Fruit fly (Drosophila melanogaster) whole organism, embryonic: Measurements from ENCODE around the gene CG6511.
A peak's percentile ranks its signal among the peaks of the same experiment; 100 is the strongest.

ENCODE experiments used
- Awh ChIP-seq: fragments of 200-800 bp; sonication (Bioruptor generic); IDR thresholded peaks from 2 replicates; pipeline ENCODE4, ENCODE4 v1.3.6; 2022; ENCODE audit warnings: missing biosample characterization, missing genetic modification characterization
- BEAF-32 ChIP-seq: fragments of 200-800 bp; sonication (Bioruptor generic); optimal IDR thresholded peaks from 3 replicates; lab custom pipeline; 2017; ENCODE audit warnings: missing biosample characterization, missing genetic modification characterization, mild to moderate bottlenecking, moderate library complexity, missing genetic modification reagents
- Bdp1 ChIP-seq: fragments of 200-800 bp; sonication (Bioruptor generic); optimal IDR thresholded peaks from 3 replicates; lab custom pipeline; 2016; ENCODE audit warnings: missing biosample characterization, missing genetic modification characterization
- CG10209 ChIP-seq: fragments of 200-800 bp; sonication (Bioruptor generic); optimal IDR thresholded peaks from 3 replicates; lab custom pipeline; 2017; ENCODE audit warnings: missing biosample characterization, mild to moderate bottlenecking, missing genetic modification characterization, missing genetic modification reagents
- CG1024 ChIP-seq: fragments of 200-800 bp; sonication (Bioruptor generic); IDR thresholded peaks from 2 replicates; pipeline ENCODE4 v1.3.6; 2022; ENCODE audit warnings: missing biosample characterization, missing genetic modification characterization
- CG10654 ChIP-seq: fragments of 200-800 bp; sonication (Bioruptor generic); optimal IDR thresholded peaks from 2 replicates; lab custom pipeline; 2016; ENCODE audit warnings: missing biosample characterization, missing genetic modification characterization
- CG11504 ChIP-seq: fragments of 200-800 bp; sonication (Bioruptor generic); optimal IDR thresholded peaks from 3 replicates; lab custom pipeline; 2019; ENCODE audit warnings: missing biosample characterization, mild to moderate bottlenecking, missing genetic modification characterization, moderate library complexity
- CG12104 ChIP-seq: fragments of 200-800 bp; sonication (Bioruptor generic); optimal IDR thresholded peaks from 3 replicates; lab custom pipeline; 2016; ENCODE audit warnings: missing biosample characterization, missing genetic modification characterization
- CG15011 ChIP-seq: fragments of 200-800 bp; sonication (Bioruptor generic); optimal IDR thresholded peaks from 3 replicates; lab custom pipeline; 2018; ENCODE audit warnings: missing biosample characterization, mild to moderate bottlenecking, missing genetic modification characterization
- CG17802 ChIP-seq: fragments of 200-800 bp; sonication (Bioruptor generic); optimal IDR thresholded peaks from 2 replicates; lab custom pipeline; 2018; ENCODE audit warnings: missing biosample characterization, mild to moderate bottlenecking, missing genetic modification characterization, moderate library complexity
- CG17829 ChIP-seq: fragments of 200-800 bp; optimal IDR thresholded peaks from 2 replicates; lab custom pipeline; 2019; ENCODE audit warnings: missing biosample characterization, mild to moderate bottlenecking, missing genetic modification characterization, moderate library complexity
- CG18764 ChIP-seq: fragments of 200-800 bp; sonication (Bioruptor generic); optimal IDR thresholded peaks from 3 replicates; lab custom pipeline; 2016; ENCODE audit warnings: missing biosample characterization, missing genetic modification characterization
- CG2202 ChIP-seq: fragments of 200-800 bp; sonication (Bioruptor generic); optimal IDR thresholded peaks from 2 replicates; lab custom pipeline; 2018; ENCODE audit warnings: missing biosample characterization, mild to moderate bottlenecking, missing genetic modification characterization
- CG2678 ChIP-seq: fragments of 200-800 bp; sonication (Bioruptor generic); optimal IDR thresholded peaks from 3 replicates; lab custom pipeline; 2019; ENCODE audit warnings: missing biosample characterization, mild to moderate bottlenecking, missing genetic modification characterization, moderate library complexity
- CG6654 ChIP-seq: fragments of 200-800 bp; sonication (Bioruptor generic); optimal IDR thresholded peaks from 2 replicates; lab custom pipeline; 2017; ENCODE audit warnings: missing biosample characterization, mild to moderate bottlenecking, missing genetic modification characterization
- CG6791 ChIP-seq: fragments of 200-800 bp; sonication (Bioruptor generic); IDR thresholded peaks from 3 replicates; pipeline ENCODE4 v1.3.6; 2022; ENCODE audit warnings: missing biosample characterization, missing genetic modification characterization; ENCODE audit not compliant: partially characterized antibody
- CG7357 ChIP-seq: fragments of 200-800 bp; sonication (Bioruptor generic); IDR thresholded peaks from 3 replicates; pipeline ENCODE4 v1.3.6; 2022; ENCODE audit warnings: missing biosample characterization, missing genetic modification characterization
- CG9876 ChIP-seq: fragments of 200-800 bp; sonication (Bioruptor generic); optimal IDR thresholded peaks from 2 replicates; lab custom pipeline; 2016; ENCODE audit warnings: missing biosample characterization, missing genetic modification characterization
- CrebB ChIP-seq: fragments of 200-800 bp; sonication (Bioruptor generic); optimal IDR thresholded peaks from 3 replicates; lab custom pipeline; 2018; ENCODE audit warnings: missing biosample characterization, mild to moderate bottlenecking, missing genetic modification characterization
- D19B ChIP-seq: fragments of 200-800 bp; sonication (Bioruptor generic); optimal IDR thresholded peaks from 2 replicates; lab custom pipeline; 2017; ENCODE audit warnings: missing biosample characterization, mild to moderate bottlenecking, missing genetic modification characterization
- Dad ChIP-seq: fragments of 200-800 bp; sonication (Bioruptor generic); optimal IDR thresholded peaks from 3 replicates; lab custom pipeline; 2016; ENCODE audit warnings: missing biosample characterization, missing genetic modification characterization
- Deaf1 ChIP-seq: fragments of 200-800 bp; optimal IDR thresholded peaks from 3 replicates; lab custom pipeline; 2019; ENCODE audit warnings: missing biosample characterization, mild to moderate bottlenecking, missing genetic modification characterization, moderate library complexity
- Doc2 ChIP-seq: fragments of 200-800 bp; sonication (Bioruptor generic); IDR thresholded peaks from 2 replicates; pipeline ENCODE4 v1.3.6; 2022; ENCODE audit warnings: missing biosample characterization, missing genetic modification characterization
- Hmr ChIP-seq: fragments of 200-800 bp; sonication (Bioruptor generic); optimal IDR thresholded peaks from 3 replicates; lab custom pipeline; 2017; ENCODE audit warnings: mild to moderate bottlenecking, missing biosample characterization, missing genetic modification reagents, missing genetic modification characterization
- Hr3 ChIP-seq: fragments of 200-800 bp; sonication (Bioruptor generic); optimal IDR thresholded peaks from 3 replicates; lab custom pipeline; 2016; ENCODE audit warnings: missing biosample characterization, missing genetic modification characterization
- Lpt ChIP-seq: fragments of >200 bp; optimal IDR thresholded peaks from 2 replicates; lab custom pipeline; 2018; ENCODE audit warnings: missing biosample characterization, missing genetic modification characterization
- Nf-YB ChIP-seq: fragments of 200-800 bp; sonication (Bioruptor generic); optimal IDR thresholded peaks from 3 replicates; lab custom pipeline; 2019; ENCODE audit warnings: missing biosample characterization, mild to moderate bottlenecking, missing genetic modification characterization, moderate library complexity
- Pdp1 ChIP-seq, 2 experiments: fragments of 200-800 bp; sonication (Bioruptor generic); optimal IDR thresholded peaks; 3 replicates each; lab custom pipeline; 2016; ENCODE audit warnings: missing biosample characterization in 2 of 2, missing genetic modification characterization in 2 of 2, mild to moderate bottlenecking in 1 of 2, moderate library complexity in 1 of 2
- Ptx1 ChIP-seq: fragments of 200-800 bp; sonication (Bioruptor generic); IDR thresholded peaks from 2 replicates; pipeline ENCODE4 v1.3.6; 2022; ENCODE audit warnings: missing biosample characterization, missing genetic modification characterization
- Trl ChIP-seq, 3 experiments: fragments of >200 bp in 2 of 3; fragments of 200-800 bp in 1 of 3; sonication (Bioruptor generic) in 1 of 3; optimal IDR thresholded peaks; 2 replicates in 1 of 3; 3 replicates in 2 of 3; lab custom pipeline; 2016 to 2017; ENCODE audit warnings: missing biosample characterization in 1 of 3, missing genetic modification characterization in 1 of 3
- Xbp1 ChIP-seq: fragments of 200-800 bp; sonication (Bioruptor generic); optimal IDR thresholded peaks from 3 replicates; lab custom pipeline; 2016; ENCODE audit warnings: missing biosample characterization, mild to moderate bottlenecking, missing genetic modification characterization
- cg ChIP-seq: fragments of 200-800 bp; sonication (Bioruptor generic); optimal IDR thresholded peaks from 3 replicates; lab custom pipeline; 2019; ENCODE audit warnings: missing biosample characterization, mild to moderate bottlenecking, missing genetic modification characterization, moderate library complexity
- chn ChIP-seq: fragments of 200-800 bp; sonication (Bioruptor generic); optimal IDR thresholded peaks from 2 replicates; lab custom pipeline; 2016; ENCODE audit warnings: missing biosample characterization, missing genetic modification characterization
- cwo ChIP-seq: fragments of 200-800 bp; sonication (Bioruptor generic); optimal IDR thresholded peaks from 3 replicates; lab custom pipeline; 2017; ENCODE audit warnings: missing biosample characterization, missing genetic modification characterization, mild to moderate bottlenecking, moderate library complexity, missing genetic modification reagents
- ftz-f1 ChIP-seq: fragments of 200-800 bp; sonication (Bioruptor generic); optimal IDR thresholded peaks from 2 replicates; lab custom pipeline; 2016; ENCODE audit warnings: missing biosample characterization, missing genetic modification characterization
- gcm ChIP-seq: fragments of 200-800 bp; sonication (Bioruptor generic); optimal IDR thresholded peaks from 2 replicates; lab custom pipeline; 2019; ENCODE audit warnings: missing biosample characterization, mild to moderate bottlenecking, missing genetic modification characterization, moderate library complexity
- hbn ChIP-seq: fragments of 200-800 bp; sonication (Bioruptor generic); IDR thresholded peaks from 2 replicates; pipeline ENCODE4 v1.3.6; 2022; ENCODE audit warnings: missing biosample characterization, missing genetic modification characterization; ENCODE audit not compliant: partially characterized antibody
- hth ChIP-seq: fragments of >200 bp; optimal IDR thresholded peaks from 2 replicates; lab custom pipeline; 2017; ENCODE audit warnings: inconsistent platforms
- knrl ChIP-seq: fragments of 200-800 bp; sonication (Bioruptor generic); IDR thresholded peaks from 3 replicates; pipeline ENCODE4 v1.3.6; 2022; ENCODE audit warnings: missing biosample characterization, missing genetic modification characterization; ENCODE audit not compliant: partially characterized antibody
- lola ChIP-seq, 3 experiments: fragments of >200 bp in 2 of 3; fragments of 200-800 bp in 1 of 3; sonication (Bioruptor generic) in 1 of 3; optimal IDR thresholded peaks; 2 replicates each; lab custom pipeline; 2017 to 2019; ENCODE audit warnings: missing biosample characterization in 3 of 3, missing genetic modification characterization in 3 of 3, mild to moderate bottlenecking in 1 of 3, moderate library complexity in 1 of 3
- nerfin-1 ChIP-seq: fragments of 200-800 bp; sonication (Bioruptor generic); optimal IDR thresholded peaks from 3 replicates; lab custom pipeline; 2019; ENCODE audit warnings: missing biosample characterization, mild to moderate bottlenecking, missing genetic modification characterization, moderate library complexity
- peb ChIP-seq: fragments of 200-800 bp; sonication (Bioruptor generic); IDR thresholded peaks from 2 replicates; pipeline ENCODE4 v1.3.6; 2022; ENCODE audit warnings: missing biosample characterization, missing genetic modification characterization
- pros ChIP-seq: fragments of 200-800 bp; sonication (Bioruptor generic); optimal IDR thresholded peaks from 3 replicates; lab custom pipeline; 2019; ENCODE audit warnings: missing biosample characterization, mild to moderate bottlenecking, missing genetic modification characterization, moderate library complexity
- pum ChIP-seq: fragments of 200-800 bp; sonication (Bioruptor generic); optimal IDR thresholded peaks from 2 replicates; lab custom pipeline; 2016; ENCODE audit warnings: missing biosample characterization, missing genetic modification characterization
- sd ChIP-seq: fragments of 200-800 bp; sonication (Bioruptor generic); optimal IDR thresholded peaks from 3 replicates; lab custom pipeline; 2018; ENCODE audit warnings: missing biosample characterization, mild to moderate bottlenecking, missing genetic modification characterization, moderate library complexity
- so ChIP-seq: fragments of 200-800 bp; sonication (Bioruptor generic); IDR thresholded peaks from 3 replicates; pipeline ENCODE4 v1.3.6; 2022; ENCODE audit warnings: missing biosample characterization, missing genetic modification characterization
- sob ChIP-seq: fragments of 200-800 bp; sonication (Bioruptor generic); IDR thresholded peaks from 2 replicates; pipeline ENCODE4 v1.3.6; 2022; ENCODE audit warnings: missing biosample characterization, missing genetic modification characterization
- yki ChIP-seq: fragments of >200 bp; optimal IDR thresholded peaks from 3 replicates; lab custom pipeline; 2018
- zen2 ChIP-seq: fragments of 200-800 bp; sonication (Bioruptor generic); IDR thresholded peaks from 3 replicates; pipeline ENCODE4 v1.3.6; 2022; ENCODE audit warnings: missing biosample characterization, missing genetic modification characterization; ENCODE audit not compliant: partially characterized antibody

The CG6511 gene

dm6 chr3L:8696487-8696954 lies 24.6 kb upstream of the CG6511 start (continued):
- TF ChIP-seq knrl (GFP tag; lab: Robert Waterston, UW) = 0 out of 3 replicates have a peak, but pooled peaks have one; percentile 28
- peak in 1 of 2 experiments; percentile 38 for TF ChIP-seq Pdp1 (GFP tag; optimal IDR thresholded peaks at IDR 0.05; lab: Kevin White, UChicago)
- TF ChIP-seq Hmr = peak; percentile 84
- TF ChIP-seq CG11504 = peak; percentile 48
- peak; percentile 73 for TF ChIP-seq sd (tag; lab: Kevin White, UChicago)
- TF ChIP-seq BEAF-32 = no peak
- TF ChIP-seq pum (GFP tag; lab: Kevin White, UChicago) = peak; percentile 1
- TF ChIP-seq pros = peak; percentile 8
- peak; percentile 75 for TF ChIP-seq CG10209 (GFP tag; lab: Kevin White, UChicago)
- peak; percentile 60 for TF ChIP-seq gcm (GFP tag; lab: Kevin White, UChicago)
- TF ChIP-seq CG7357 (GFP tag; lab: Robert Waterston, UW) = no peak
- TF ChIP-seq Hr3 (GFP tag; lab: Kevin White, UChicago) = no peak
- TF ChIP-seq CG17802 (tag; lab: Kevin White, UChicago) = peak; percentile 20
- TF ChIP-seq CG9876 (GFP tag; lab: Kevin White, UChicago) = no peak
- TF ChIP-seq cwo (GFP tag; lab: Kevin White, UChicago) = peak; percentile 100
- TF ChIP-seq so (GFP tag; lab: Robert Waterston, UW) = peak; percentile 74; the same call in 2 of the 3 replicates
- TF ChIP-seq lola (GFP tag; optimal IDR thresholded peaks at IDR 0.05; lab: Kevin White, UChicago) = peak in 1 of 3 experiments; percentile 40
- TF ChIP-seq D19B (GFP tag; lab: Kevin White, UChicago) = peak; percentile 14
- 0 out of 2 replicates have a peak, but pooled peaks have one; percentile 38 for TF ChIP-seq CG1024 (GFP tag; lab: Robert Waterston, UW)
- TF ChIP-seq CG17829 = peak; percentile 34
- TF ChIP-seq nerfin-1 = peak; percentile 50
- peak; percentile 10 for TF ChIP-seq Dad (GFP tag; lab: Kevin White, UChicago)
- TF ChIP-seq Awh (GFP tag; lab: Robert Waterston, UW) = peak; percentile 80; the same call in 1 of the 2 replicates
- peak; percentile 61 for TF ChIP-seq CG2202 (tag; lab: Kevin White, UChicago)
- TF ChIP-seq Nf-YB (GFP tag; lab: Kevin White, UChicago) = peak; percentile 46
- no peak for TF ChIP-seq cg (GFP tag; lab: Kevin White, UChicago)
- peak; percentile 90 for TF ChIP-seq ftz-f1 (GFP tag; lab: Kevin White, UChicago)
- peak; percentile 81 for TF ChIP-seq Deaf1
- no peak for TF ChIP-seq hth (lab: Kevin White, UChicago)
- TF ChIP-seq Doc2 (GFP tag; lab: Robert Waterston, UW) = no peak
- TF ChIP-seq CrebB = peak; percentile 55
- no peak for TF ChIP-seq chn (GFP tag; lab: Kevin White, UChicago)
- TF ChIP-seq Trl (optimal IDR thresholded peaks at IDR 0.05; lab: Kevin White, UChicago) = no peak
- TF ChIP-seq Trl (GFP tag; optimal IDR thresholded peaks at IDR 0.05; lab: Kevin White, UChicago) = no peak
- no peak for TF ChIP-seq Ptx1 (GFP tag; lab: Robert Waterston, UW)
- TF ChIP-seq CG18764 (GFP tag; lab: Kevin White, UChicago) = peak; percentile 46
- TF ChIP-seq Xbp1 = peak; percentile 27
- TF ChIP-seq hbn (GFP tag; lab: Robert Waterston, UW) = no peak
- TF ChIP-seq zen2 (GFP tag; lab: Robert Waterston, UW) = 0 out of 3 replicates have a peak, but pooled peaks have one; percentile 15
- TF ChIP-seq CG10654 (GFP tag; lab: Kevin White, UChicago) = peak; percentile 46
- peak; percentile 76 for TF ChIP-seq CG2678 (tag; lab: Kevin White, UChicago)
- TF ChIP-seq Bdp1 (GFP tag; lab: Kevin White, UChicago) = no peak
- TF ChIP-seq yki (lab: Kevin White, UChicago) = no peak
- no peak for TF ChIP-seq Lpt
- TF ChIP-seq CG15011 (GFP tag; lab: Kevin White, UChicago) = peak; percentile 5
- peak; percentile 56 for TF ChIP-seq CG12104 (GFP tag; lab: Kevin White, UChicago)
- peak; percentile 34 for TF ChIP-seq CG6654
- peak; percentile 74 for TF ChIP-seq sob
- TF ChIP-seq peb (GFP tag; lab: Robert Waterston, UW) = peak; percentile 23; the same call in 1 of the 2 replicates
- TF ChIP-seq CG6791 (GFP tag; lab: Robert Waterston, UW) = no peak
